Worm (Caenorhabditis elegans): ENCODE measurements around the gene mfsd-12.

The mfsd-12 gene

DNA sequence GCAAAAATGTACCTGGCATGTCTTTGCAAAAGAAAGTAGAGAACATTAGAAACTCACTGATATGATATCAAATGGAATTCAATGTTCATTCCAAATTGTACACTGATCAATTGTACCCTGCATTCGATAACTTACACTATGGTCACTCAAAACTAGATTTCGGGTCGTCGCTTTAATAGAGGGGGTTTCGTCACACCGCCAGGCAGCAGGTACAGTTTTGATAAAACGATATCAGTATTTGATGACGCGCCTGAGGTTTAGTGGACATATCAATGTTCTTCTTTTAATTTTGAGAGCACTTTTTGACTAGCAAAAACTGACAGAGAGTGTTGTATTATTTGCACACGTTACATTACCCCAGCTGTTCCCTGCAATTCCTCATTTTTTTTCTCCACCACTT, 31.7 kb upstream of the mfsd-12 start:
- TF ChIP-seq dmd-6 (GFP tag; IDR thresholded peaks at IDR 0.05): peak; percentile 64
- peak; percentile 9 for TF ChIP-seq hlh-11 (tag; optimal IDR thresholded peaks at IDR 0.05)
- TF ChIP-seq tra-1 (GFP tag; IDR thresholded peaks at IDR 0.05): no peak
- no peak for TF ChIP-seq fos-1 (tag; optimal IDR thresholded peaks at IDR 0.05)
- TF ChIP-seq nhr-6 (tag; optimal IDR thresholded peaks at IDR 0.05): no peak
- peak; percentile 52 for TF ChIP-seq nhr-28 (tag; optimal IDR thresholded peaks at IDR 0.05)
- TF ChIP-seq dve-1 (tag; optimal IDR thresholded peaks at IDR 0.05; ENCODE audit: insufficient read depth): peak; percentile 20

DNA sequence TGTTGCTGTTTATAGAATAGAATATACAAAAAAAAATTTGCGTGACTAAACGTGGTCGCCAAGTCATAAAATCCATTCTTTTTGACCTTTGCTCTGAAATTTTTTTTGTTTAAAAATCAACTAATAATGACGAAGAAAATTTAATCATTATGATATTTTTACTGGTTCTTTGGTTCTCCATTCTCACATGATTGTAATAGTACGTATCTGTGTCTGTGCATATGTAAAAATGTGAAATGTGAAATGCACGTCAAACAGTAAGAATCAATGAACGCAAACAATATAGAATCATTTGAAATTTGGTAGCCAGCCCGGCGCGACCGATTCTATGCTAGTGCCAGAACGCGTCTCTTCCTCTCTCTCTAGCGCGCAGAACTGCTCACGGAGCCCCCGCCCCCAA, 31.1 kb upstream of the mfsd-12 start, which contains the start of gene hosl-1:
hosl-1 (plus strand) TSS at position 301 of the 400 bp plus-strand sequence.
- TF ChIP-seq daf-16 (GFP tag; optimal IDR thresholded peaks at IDR 0.05) (no peak), daf-16 (tag; optimal IDR thresholded peaks at IDR 0.05) (no peak), hif-1 (tag; optimal IDR thresholded peaks at IDR 0.05) (peak in 1 of 2 experiments; percentile 42), zfp-2 (tag; optimal IDR thresholded peaks at IDR 0.05) (no peak)

DNA sequence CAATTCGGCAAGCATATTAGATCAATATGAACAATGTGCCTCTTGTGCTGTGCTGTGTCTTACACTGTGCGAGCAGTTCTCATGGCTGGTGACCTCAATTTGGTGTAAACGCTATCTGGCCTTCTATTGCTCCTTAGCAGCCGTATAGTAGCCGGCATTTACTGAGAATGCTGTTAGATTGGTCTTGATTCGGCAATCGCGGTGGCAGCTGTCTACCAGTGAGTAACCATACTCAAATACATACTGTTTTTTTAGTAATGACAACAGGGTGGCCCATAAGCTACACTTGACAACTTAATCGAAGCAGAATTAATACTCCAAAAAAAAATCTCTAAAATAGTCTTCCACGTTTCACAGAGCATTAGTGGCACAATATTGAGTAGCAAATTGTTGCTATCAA, 20.8 kb upstream of the mfsd-12 start, which contains the start of gene C46C11.4:
C46C11.4 (minus strand) TSS at position 101 of the 400 bp plus-strand sequence.
- TF ChIP-seq vab-7 (GFP tag; IDR thresholded peaks at IDR 0.05): no peak
- TF ChIP-seq R02D3.7 (tag; optimal IDR thresholded peaks at IDR 0.05): no peak

DNA sequence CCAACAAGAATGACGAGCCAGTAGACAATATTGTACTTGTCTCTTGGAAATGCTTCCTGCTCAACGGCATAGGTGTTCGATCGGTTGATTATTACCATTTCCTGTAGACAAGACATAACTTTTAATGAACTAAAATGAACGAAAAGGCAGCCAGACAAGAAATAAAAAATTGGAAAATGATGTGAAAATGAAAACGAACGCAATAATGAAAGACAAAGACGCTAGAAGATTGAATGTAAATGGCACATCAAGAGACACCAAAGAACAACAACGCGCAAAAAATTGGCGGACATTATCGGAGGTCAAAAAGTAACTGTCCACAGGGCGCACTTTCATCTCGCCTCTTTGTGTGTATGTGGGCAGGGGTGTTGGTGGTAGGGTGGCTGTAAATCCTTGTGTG, 18.8 kb upstream of the mfsd-12 start, which contains the start of gene ent-5:
ent-5 (minus strand) TSS at position 101 of the 400 bp plus-strand sequence.
- TF ChIP-seq nhr-41 (GFP tag; IDR thresholded peaks at IDR 0.05): no peak

DNA sequence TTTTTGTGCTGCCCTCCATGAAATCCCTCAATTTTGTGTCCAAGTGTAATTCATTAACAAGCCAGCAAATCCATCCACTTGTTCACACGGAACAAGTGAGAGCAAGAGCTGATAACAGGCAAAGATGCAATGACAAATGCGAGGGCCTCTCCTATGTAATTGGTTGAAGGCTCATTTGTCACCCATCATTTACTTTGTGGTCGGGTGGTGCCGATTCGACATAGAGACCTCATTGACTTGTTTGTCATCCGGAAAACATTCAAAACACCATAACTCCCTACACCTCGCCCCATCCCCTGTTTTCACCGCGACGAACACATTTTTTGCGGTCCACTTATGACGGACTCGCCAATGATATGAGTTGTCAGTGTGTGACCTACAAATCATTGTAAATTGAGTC, 16.5 kb upstream of the mfsd-12 start:
- peak in 1 of 2 experiments; percentile 85 for TF ChIP-seq unc-62 (GFP tag; optimal IDR thresholded peaks at IDR 0.05 in 1 of 2)
- TF ChIP-seq unc-62 (tag; optimal IDR thresholded peaks at IDR 0.05): no peak
- TF ChIP-seq nhr-48 (tag; optimal IDR thresholded peaks at IDR 0.05): no peak

DNA sequence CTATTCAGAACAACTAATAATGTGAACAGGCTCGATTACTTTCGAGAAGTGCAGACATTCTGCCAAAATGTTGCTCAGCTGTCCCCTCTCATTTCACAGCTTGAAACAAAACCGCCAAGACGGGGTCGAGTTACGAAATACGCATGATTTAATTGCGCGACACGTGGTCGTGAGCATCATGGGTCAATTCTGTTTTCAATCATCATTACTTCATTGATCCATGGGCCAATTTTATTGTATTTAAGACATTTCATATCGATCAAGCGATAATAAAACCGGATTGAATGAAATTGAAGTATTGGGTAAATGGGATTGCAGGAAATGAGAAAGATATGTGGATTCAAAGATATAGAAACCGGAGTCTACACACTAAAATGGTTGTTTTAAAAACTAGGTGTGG, 14.9 kb upstream of the mfsd-12 start:
- TF ChIP-seq nhr-102 (tag; optimal IDR thresholded peaks at IDR 0.05) (no peak), zfp-3 (GFP tag; conservative IDR thresholded peaks at IDR 0.05) (no peak), ctbp-1 (GFP tag; IDR thresholded peaks at IDR 0.05) (no peak), ces-1 (GFP tag; optimal IDR thresholded peaks at IDR 0.05) (no peak), ZK337.2 (GFP tag; IDR thresholded peaks at IDR 0.05) (no peak), ceh-32 (tag; optimal IDR thresholded peaks at IDR 0.05; ENCODE audit: poor library complexity) (no peak), F26F4.8 (GFP tag; conservative IDR thresholded peaks at IDR 0.05) (no peak), nhr-42 (GFP tag; IDR thresholded peaks at IDR 0.05) (no peak), hif-1 (tag; optimal IDR thresholded peaks at IDR 0.05) (no peak), nhr-25 (tag; optimal IDR thresholded peaks at IDR 0.05; ENCODE audit: borderline replicate concordance, insufficient read depth) (no peak), dpl-1 (GFP tag; optimal IDR thresholded peaks at IDR 0.05) (no peak), lin-13 (GFP tag; optimal IDR thresholded peaks at IDR 0.05) (no peak)

DNA sequence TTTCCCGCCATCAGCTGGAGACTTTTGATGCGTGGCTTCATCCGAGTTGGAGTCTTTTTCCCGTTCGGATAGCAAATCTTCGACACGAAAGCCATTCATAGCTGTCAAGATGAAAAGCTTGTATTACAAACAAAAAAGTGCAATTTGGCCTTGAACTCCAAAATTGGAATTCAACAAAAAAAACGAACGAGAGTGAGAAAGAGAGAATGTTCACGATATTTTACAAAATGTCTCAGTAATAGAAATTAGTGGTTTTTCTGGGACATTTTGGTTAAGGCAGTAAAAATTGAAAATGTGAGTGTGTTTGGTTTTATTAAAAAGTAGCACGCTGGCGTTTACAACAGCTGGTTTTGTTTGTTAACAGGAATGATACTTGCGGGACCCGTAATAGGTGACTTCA, 13.8 kb upstream of the mfsd-12 start, which contains the start of gene ceh-1:
ceh-1 (minus strand) TSS at position 101 of the 400 bp plus-strand sequence.
- TF ChIP-seq nhr-111 (GFP tag; optimal IDR thresholded peaks at IDR 0.05): no peak
- TF ChIP-seq T26A8.4 (GFP tag; IDR thresholded peaks at IDR 0.05): no peak

All from whole organism, L4 larva.